Worm (Caenorhabditis elegans): ENCODE results near the gene Y73B6BL.44.

DNA sequence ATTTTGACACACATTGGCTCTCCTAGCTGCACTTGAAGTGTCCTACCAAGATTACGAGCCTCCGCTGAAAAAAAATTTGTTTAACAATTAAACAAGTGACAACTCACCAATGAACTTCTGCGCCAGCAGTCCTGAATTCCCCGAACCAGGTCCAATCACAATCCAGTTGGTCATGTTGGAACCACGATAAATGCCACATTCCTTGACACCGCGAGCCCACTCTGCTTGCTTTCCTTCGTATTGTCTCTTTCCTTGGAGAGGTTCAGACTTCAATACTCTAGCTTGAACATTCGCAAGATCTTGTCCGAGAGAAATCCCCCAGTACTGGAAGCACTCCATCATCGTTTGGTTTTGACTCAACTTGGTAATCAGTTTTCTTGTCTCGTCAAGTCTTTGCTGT, 34.8 kb downstream of the Y73B6BL.44 start:
- TF ChIP-seq skn-1 (tag; optimal IDR thresholded peaks at IDR 0.05), result no peak
- TF ChIP-seq aly-2 (tag; optimal IDR thresholded peaks at IDR 0.05), result no peak
- no peak for TF ChIP-seq dmd-4 (tag; optimal IDR thresholded peaks at IDR 0.05)
- TF ChIP-seq unc-62 (GFP tag; optimal IDR thresholded peaks at IDR 0.05), result no peak
- no peak for TF ChIP-seq nhr-77 (tag; optimal IDR thresholded peaks at IDR 0.05)
- no peak for TF ChIP-seq R02D3.7 (tag; optimal IDR thresholded peaks at IDR 0.05)
